Fruit fly (Drosophila melanogaster) whole organism, wandering third instar larva: ENCODE data around the gene CG7824.

Experiments
- GATAd ChIP-seq: sonication (Bioruptor generic); optimal IDR thresholded peaks from 2 replicates; lab custom pipeline; 2016; ENCODE audit warnings: missing biosample characterization, missing genetic modification characterization
- Myc ChIP-seq: fragments of >200 bp; optimal IDR thresholded peaks from 2 replicates; lab custom pipeline; 2017
- N ChIP-seq: fragments of >200 bp; optimal IDR thresholded peaks from 2 replicates; lab custom pipeline; 2018; ENCODE audit warnings: missing biosample characterization, missing external identifiers, missing genetic modification characterization
- OdsH ChIP-seq: fragments of 200-800 bp; sonication (Bioruptor generic); optimal IDR thresholded peaks from 2 replicates; lab custom pipeline; 2016; ENCODE audit warnings: missing biosample characterization, mild to moderate bottlenecking, missing genetic modification characterization
- br ChIP-seq: fragments of 200-800 bp; sonication (Bioruptor generic); optimal IDR thresholded peaks from 2 replicates; lab custom pipeline; 2016; ENCODE audit warnings: missing biosample characterization, missing genetic modification characterization
- dl ChIP-seq, 2 experiments: fragments of 175-275, 200-275 bp in 1 of 2; fragments of 200-275 bp in 1 of 2; sonication (Bioruptor generic); optimal IDR thresholded peaks; lab custom pipeline; 2018; ENCODE audit warnings: mild to moderate bottlenecking in 2 of 2, missing biosample characterization in 2 of 2, missing genetic modification characterization in 2 of 2, moderate library complexity in 2 of 2; ENCODE audit not compliant: partially characterized antibody in 2 of 2, insufficient read depth in 1 of 2
- dsf ChIP-seq: sonication (Bioruptor generic); optimal IDR thresholded peaks from 2 replicates; lab custom pipeline; 2016; ENCODE audit warnings: missing biosample characterization, missing genetic modification characterization, borderline replicate concordance
- foxo ChIP-seq, 2 experiments: fragments of 200-800 bp; sonication (Bioruptor generic); optimal IDR thresholded peaks; 2 replicates in 1 of 2; 3 replicates in 1 of 2; lab custom pipeline; 2016 to 2017; ENCODE audit warnings: missing biosample characterization in 2 of 2, missing genetic modification characterization in 2 of 2
- h ChIP-seq: fragments of 200-800 bp; sonication (Bioruptor generic); optimal IDR thresholded peaks from 3 replicates; lab custom pipeline; 2016; ENCODE audit warnings: missing biosample characterization, mild to moderate bottlenecking, missing genetic modification characterization
- lola ChIP-seq: fragments of >200 bp; optimal IDR thresholded peaks from 2 replicates; lab custom pipeline; 2017; ENCODE audit warnings: missing biosample characterization, missing genetic modification characterization
- pan ChIP-seq: fragments of >200 bp; optimal IDR thresholded peaks from 2 replicates; lab custom pipeline; 2017
- psq ChIP-seq: fragments of 200-800 bp; sonication (Bioruptor generic); optimal IDR thresholded peaks from 3 replicates; lab custom pipeline; 2017; ENCODE audit warnings: missing biosample characterization, mild to moderate bottlenecking, missing genetic modification characterization, moderate library complexity
- sage ChIP-seq: fragments of 200-800 bp; sonication (Bioruptor generic); optimal IDR thresholded peaks from 2 replicates; lab custom pipeline; 2016; ENCODE audit warnings: missing biosample characterization, mild to moderate bottlenecking, missing genetic modification characterization
- usp ChIP-seq: fragments of >200 bp; optimal IDR thresholded peaks from 2 replicates; lab custom pipeline; 2017; ENCODE audit warnings: missing biosample characterization, missing genetic modification characterization

DNA sequence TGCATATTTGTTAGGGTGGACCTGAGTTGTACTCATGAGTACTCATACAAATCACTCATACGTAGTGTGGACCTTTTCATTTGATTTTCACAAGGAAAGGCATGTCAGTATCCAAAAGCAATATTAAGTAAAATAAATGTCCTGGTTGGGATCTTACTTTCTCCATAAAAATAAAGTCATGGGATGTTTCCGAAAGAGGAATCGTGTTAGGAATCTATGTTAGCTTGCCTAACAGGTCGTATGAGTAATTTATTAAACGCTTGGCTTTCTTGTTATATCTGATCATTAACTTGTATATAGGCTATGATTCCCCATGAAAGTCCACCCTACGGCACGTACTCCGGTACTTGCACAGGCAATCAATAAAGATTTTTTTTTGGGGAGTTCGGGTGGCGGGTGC, 17.1 kb upstream of the CG7824 start:
- TF ChIP-seq sage (GFP tag; lab: Kevin White, UChicago) (no peak), psq (GFP tag; lab: Kevin White, UChicago) (no peak), lola (GFP tag; lab: Kevin White, UChicago) (no peak), usp (no peak), GATAd (GFP tag; lab: Kevin White, UChicago) (no peak), dl (GFP tag; optimal IDR thresholded peaks at IDR 0.05; lab: Kevin White, UChicago; ENCODE audit: insufficient read depth in 1 of 2, partially characterized antibody in 2 of 2) (no peak), Myc (lab: Kevin White, UChicago) (no peak), pan (no peak), h (GFP tag; lab: Kevin White, UChicago) (peak; percentile 44), br (GFP tag; lab: Kevin White, UChicago) (peak; percentile 54), foxo (GFP tag; optimal IDR thresholded peaks at IDR 0.05; lab: Kevin White, UChicago) (peak in 1 of 2 experiments; percentile 65), N (GFP tag; lab: Kevin White, UChicago) (no peak), OdsH (peak; percentile 12), dsf (no peak)
